Fruit fly (Drosophila melanogaster) whole organism, embryonic: ENCODE results near the gene Mbs.

Source experiments
- Awh ChIP-seq: fragments of 200-800 bp; sonication (Bioruptor generic); IDR thresholded peaks from 2 replicates; pipeline ENCODE4, ENCODE4 v1.3.6; 2022; ENCODE audit warnings: missing biosample characterization, missing genetic modification characterization
- BtbVII ChIP-seq: fragments of 200-800 bp; sonication (Bioruptor generic); optimal IDR thresholded peaks from 3 replicates; lab custom pipeline; 2017; ENCODE audit warnings: missing biosample characterization, mild to moderate bottlenecking, missing genetic modification characterization
- CG10147 ChIP-seq: fragments of 200-800 bp; sonication (Bioruptor generic); optimal IDR thresholded peaks from 2 replicates; lab custom pipeline; 2019; ENCODE audit warnings: missing biosample characterization, mild to moderate bottlenecking, missing genetic modification characterization, moderate library complexity
- CG10267 ChIP-seq: fragments of 200-800 bp; sonication (Bioruptor generic); optimal IDR thresholded peaks from 2 replicates; lab custom pipeline; 2018; ENCODE audit warnings: missing biosample characterization, mild to moderate bottlenecking, missing genetic modification characterization, moderate library complexity
- CG10431 ChIP-seq: fragments of 200-800 bp; sonication (Bioruptor generic); optimal IDR thresholded peaks from 3 replicates; lab custom pipeline; 2018; ENCODE audit warnings: missing biosample characterization, mild to moderate bottlenecking, missing genetic modification characterization
- CG10654 ChIP-seq: fragments of 200-800 bp; sonication (Bioruptor generic); optimal IDR thresholded peaks from 2 replicates; lab custom pipeline; 2016; ENCODE audit warnings: missing biosample characterization, missing genetic modification characterization
- CG10959 ChIP-seq: fragments of 200-800 bp; sonication (Bioruptor generic); IDR thresholded peaks from 2 replicates; pipeline ENCODE4 v1.3.6; 2022; ENCODE audit warnings: missing biosample characterization, missing genetic modification characterization
- CG17361 ChIP-seq: fragments of 200-800 bp; sonication (Bioruptor generic); IDR thresholded peaks from 3 replicates; pipeline ENCODE4 v1.3.6; 2022; ENCODE audit warnings: missing biosample characterization, missing genetic modification characterization
- CG2712 ChIP-seq: fragments of 200-800 bp; optimal IDR thresholded peaks from 3 replicates; lab custom pipeline; 2019; ENCODE audit warnings: missing biosample characterization, mild to moderate bottlenecking, missing genetic modification characterization, moderate library complexity
- CG3281 ChIP-seq: fragments of 200-800 bp; sonication (Bioruptor generic); optimal IDR thresholded peaks from 3 replicates; lab custom pipeline; 2017; ENCODE audit warnings: missing biosample characterization, mild to moderate bottlenecking, missing genetic modification characterization
- CG4424 ChIP-seq: fragments of 200-800 bp; sonication (Bioruptor generic); optimal IDR thresholded peaks from 3 replicates; lab custom pipeline; 2016; ENCODE audit warnings: missing biosample characterization, missing genetic modification characterization
- CG6175 ChIP-seq: fragments of 200-800 bp; sonication (Bioruptor generic); IDR thresholded peaks from 3 replicates; pipeline ENCODE4 v1.3.6; 2022; ENCODE audit warnings: missing biosample characterization, missing genetic modification characterization
- CG6254 ChIP-seq: fragments of 200-800 bp; sonication (Bioruptor generic); optimal IDR thresholded peaks from 3 replicates; lab custom pipeline; 2017; ENCODE audit warnings: mild to moderate bottlenecking, missing biosample characterization, missing genetic modification reagents, missing genetic modification characterization
- CG6272 ChIP-seq: fragments of 200-800 bp; sonication (Bioruptor generic); IDR thresholded peaks from 2 replicates; pipeline ENCODE4 v1.3.6; 2022; ENCODE audit warnings: missing biosample characterization, missing genetic modification characterization
- CG8359 ChIP-seq: fragments of 200-800 bp; sonication (Bioruptor generic); optimal IDR thresholded peaks from 2 replicates; lab custom pipeline; 2017; ENCODE audit warnings: missing biosample characterization, mild to moderate bottlenecking, missing genetic modification characterization, borderline replicate concordance
- D19B ChIP-seq: fragments of 200-800 bp; sonication (Bioruptor generic); optimal IDR thresholded peaks from 2 replicates; lab custom pipeline; 2017; ENCODE audit warnings: missing biosample characterization, mild to moderate bottlenecking, missing genetic modification characterization
- Dad ChIP-seq: fragments of 200-800 bp; sonication (Bioruptor generic); optimal IDR thresholded peaks from 3 replicates; lab custom pipeline; 2016; ENCODE audit warnings: missing biosample characterization, missing genetic modification characterization
- Dip3 ChIP-seq: fragments of 200-800 bp; sonication (Bioruptor generic); optimal IDR thresholded peaks from 3 replicates; lab custom pipeline; 2016; ENCODE audit warnings: missing biosample characterization, missing genetic modification characterization
- E2f2 ChIP-seq: fragments of 200-800 bp; sonication (Bioruptor generic); IDR thresholded peaks from 2 replicates; pipeline ENCODE4 v1.3.6; 2022; ENCODE audit warnings: missing biosample characterization, missing genetic modification characterization
- Ets65A ChIP-seq: fragments of 200-800 bp; sonication (Bioruptor generic); peaks from one replicate; lab custom pipeline; 2016; ENCODE audit warnings: missing biosample characterization, missing genetic modification characterization
- Fer2 ChIP-seq: fragments of 200-800 bp; sonication (Bioruptor generic); optimal IDR thresholded peaks from 2 replicates; lab custom pipeline; 2018; ENCODE audit warnings: missing biosample characterization, mild to moderate bottlenecking, missing genetic modification characterization, moderate library complexity
- Gug ChIP-seq: fragments of 200-800 bp; sonication (Bioruptor generic); IDR thresholded peaks from 4 replicates; pipeline ENCODE4 v1.3.6; 2022; ENCODE audit warnings: missing biosample characterization, missing genetic modification characterization
- H2.0 ChIP-seq: fragments of 200-800 bp; sonication (Bioruptor generic); IDR thresholded peaks from 2 replicates; pipeline ENCODE4 v1.3.6; 2022; ENCODE audit warnings: missing biosample characterization, missing genetic modification characterization
- Hr78 ChIP-seq, 2 experiments: fragments of 200-800 bp in 1 of 2; fragments of >200 bp in 1 of 2; sonication (Bioruptor generic) in 1 of 2; optimal IDR thresholded peaks; 2 replicates each; lab custom pipeline; 2017 to 2019; ENCODE audit warnings: missing biosample characterization in 2 of 2, missing genetic modification characterization in 2 of 2, mild to moderate bottlenecking in 1 of 2, moderate library complexity in 1 of 2
- MESR4 ChIP-seq: fragments of 200-800 bp; sonication (Bioruptor generic); optimal IDR thresholded peaks from 2 replicates; lab custom pipeline; 2018; ENCODE audit warnings: missing biosample characterization, mild to moderate bottlenecking, missing genetic modification characterization, moderate library complexity
- Nf-YA ChIP-seq: fragments of 200-800 bp; sonication (Bioruptor generic); IDR thresholded peaks from 2 replicates; pipeline ENCODE4 v1.3.6; 2022; ENCODE audit warnings: missing biosample characterization, missing genetic modification characterization
- Pdp1 ChIP-seq, 2 experiments: fragments of 200-800 bp; sonication (Bioruptor generic); optimal IDR thresholded peaks; 3 replicates each; lab custom pipeline; 2016; ENCODE audit warnings: missing biosample characterization in 2 of 2, missing genetic modification characterization in 2 of 2, mild to moderate bottlenecking in 1 of 2, moderate library complexity in 1 of 2
- Six4 ChIP-seq: fragments of 200-800 bp; sonication (Bioruptor generic); optimal IDR thresholded peaks from 2 replicates; lab custom pipeline; 2016; ENCODE audit warnings: missing biosample characterization, missing genetic modification characterization
- croc ChIP-seq: fragments of 200-800 bp; sonication (Bioruptor generic); conservative IDR thresholded peaks from 3 replicates; pipeline ENCODE4 v1.3.6; 2022; ENCODE audit warnings: missing biosample characterization, missing genetic modification characterization
- dimm ChIP-seq: fragments of 200-800 bp; sonication (Bioruptor generic); IDR thresholded peaks from 2 replicates; pipeline ENCODE4 v1.3.6; 2022; ENCODE audit warnings: missing biosample characterization, missing genetic modification characterization
- disco-r ChIP-seq: fragments of 200-800 bp; sonication (Bioruptor generic); optimal IDR thresholded peaks from 2 replicates; lab custom pipeline; 2016; ENCODE audit warnings: missing biosample characterization, missing genetic modification characterization
- emc ChIP-seq: fragments of 200-800 bp; sonication (Bioruptor generic); optimal IDR thresholded peaks from 2 replicates; lab custom pipeline; 2016; ENCODE audit warnings: missing biosample characterization, missing genetic modification characterization
- gem ChIP-seq: fragments of 200-800 bp; sonication (Bioruptor generic); optimal IDR thresholded peaks from 2 replicates; lab custom pipeline; 2019; ENCODE audit warnings: missing biosample characterization, mild to moderate bottlenecking, missing genetic modification characterization, moderate library complexity
- gsb-n ChIP-seq: fragments of 200-800 bp; sonication (Bioruptor generic); optimal IDR thresholded peaks from 3 replicates; lab custom pipeline; 2018; ENCODE audit warnings: missing biosample characterization, mild to moderate bottlenecking, missing genetic modification characterization
- kni ChIP-seq: fragments of 200-800 bp; sonication (Bioruptor generic); optimal IDR thresholded peaks from 3 replicates; lab custom pipeline; 2017; ENCODE audit warnings: mild to moderate bottlenecking, missing biosample characterization, missing genetic modification reagents, missing genetic modification characterization
- maf-S ChIP-seq: fragments of 200-800 bp; sonication (Bioruptor generic); optimal IDR thresholded peaks from 2 replicates; lab custom pipeline; 2016; ENCODE audit warnings: missing biosample characterization, missing genetic modification characterization
- mld ChIP-seq: fragments of 200-800 bp; sonication (Bioruptor generic); IDR thresholded peaks from 3 replicates; pipeline ENCODE4 v1.3.6; 2022; ENCODE audit warnings: missing biosample characterization, missing genetic modification characterization; ENCODE audit not compliant: partially characterized antibody
- nau ChIP-seq: fragments of 200-800 bp; sonication (Bioruptor generic); optimal IDR thresholded peaks from 3 replicates; lab custom pipeline; 2017; ENCODE audit warnings: missing biosample characterization, mild to moderate bottlenecking, missing genetic modification characterization, missing genetic modification reagents
- oc ChIP-seq: fragments of 200-800 bp; sonication (Bioruptor generic); optimal IDR thresholded peaks from 2 replicates; lab custom pipeline; 2018; ENCODE audit warnings: missing biosample characterization, mild to moderate bottlenecking, missing genetic modification characterization, moderate library complexity
- org-1 ChIP-seq: fragments of 200-800 bp; sonication (Bioruptor generic); optimal IDR thresholded peaks from 2 replicates; lab custom pipeline; 2017; ENCODE audit warnings: missing biosample characterization, missing genetic modification characterization
- pb ChIP-seq: fragments of 200-800 bp; sonication (Bioruptor generic); optimal IDR thresholded peaks from 3 replicates; lab custom pipeline; 2016; ENCODE audit warnings: missing biosample characterization, missing genetic modification characterization
- pfk ChIP-seq: fragments of 200-800 bp; sonication (Bioruptor generic); optimal IDR thresholded peaks from 2 replicates; lab custom pipeline; 2018; ENCODE audit warnings: missing biosample characterization, mild to moderate bottlenecking, missing genetic modification characterization, moderate library complexity
- pum ChIP-seq: fragments of 200-800 bp; sonication (Bioruptor generic); optimal IDR thresholded peaks from 2 replicates; lab custom pipeline; 2016; ENCODE audit warnings: missing biosample characterization, missing genetic modification characterization
- row ChIP-seq: fragments of 200-800 bp; sonication (Bioruptor generic); IDR thresholded peaks from 3 replicates; pipeline ENCODE4 v1.3.6; 2022; ENCODE audit warnings: missing biosample characterization, missing genetic modification characterization
- run ChIP-seq: fragments of 200-800 bp; sonication (Bioruptor generic); optimal IDR thresholded peaks from 3 replicates; lab custom pipeline; 2018; ENCODE audit warnings: missing biosample characterization, mild to moderate bottlenecking, missing genetic modification characterization
- sd ChIP-seq: fragments of 200-800 bp; sonication (Bioruptor generic); optimal IDR thresholded peaks from 3 replicates; lab custom pipeline; 2018; ENCODE audit warnings: missing biosample characterization, mild to moderate bottlenecking, missing genetic modification characterization, moderate library complexity
- slp2 ChIP-seq: fragments of 200-800 bp; sonication (Bioruptor generic); optimal IDR thresholded peaks from 2 replicates; lab custom pipeline; 2016; ENCODE audit warnings: missing biosample characterization, missing genetic modification characterization
- stwl ChIP-seq: fragments of 200-800 bp; sonication (Bioruptor generic); optimal IDR thresholded peaks from 3 replicates; lab custom pipeline; 2018; ENCODE audit warnings: missing biosample characterization, mild to moderate bottlenecking, missing genetic modification characterization, moderate library complexity
- yki ChIP-seq: fragments of >200 bp; optimal IDR thresholded peaks from 3 replicates; lab custom pipeline; 2018

The Mbs gene

DNA sequence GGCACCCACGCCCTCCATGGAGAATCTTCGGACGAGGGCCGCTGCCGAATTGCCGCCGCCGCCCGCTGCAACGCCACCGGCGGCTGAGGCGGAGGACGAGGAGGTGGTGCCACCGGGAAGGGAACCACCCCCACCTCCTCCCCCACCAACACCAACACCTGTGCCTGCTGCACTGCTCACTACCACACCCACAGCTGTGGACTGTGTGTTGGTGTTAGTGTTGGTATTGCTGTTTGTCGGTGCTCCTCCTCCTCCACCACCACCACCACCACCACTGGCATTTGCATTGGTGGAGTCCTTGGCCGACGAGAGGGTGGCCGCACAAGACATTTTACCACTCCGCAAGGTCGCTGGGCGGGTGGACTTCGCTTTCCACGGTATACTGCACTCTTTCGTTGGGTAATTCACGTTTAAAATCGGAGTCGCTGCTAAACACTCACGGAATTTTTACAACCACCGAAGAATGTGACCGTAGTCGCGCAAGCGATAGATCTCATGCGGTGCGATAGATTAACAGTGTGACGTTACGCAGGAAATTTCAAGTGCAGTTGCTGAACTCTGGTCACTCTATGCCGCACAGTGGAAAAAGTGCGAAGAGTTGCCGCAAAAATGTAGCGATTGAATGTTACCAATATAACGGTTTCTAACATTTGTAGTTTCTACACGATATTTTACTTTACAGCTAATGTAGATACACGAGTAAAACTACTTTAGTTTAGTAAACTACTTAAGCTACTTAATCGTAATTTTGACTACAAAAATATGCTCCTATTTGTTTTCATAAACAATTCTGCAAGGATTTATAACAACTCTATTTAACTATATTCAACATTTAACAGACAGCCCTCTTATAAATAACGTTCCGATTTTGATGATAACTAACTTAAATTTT is 40.2 kb upstream of the Mbs start, which contains the start of gene mib1 (continued):
- TF ChIP-seq Fer2 (tag; lab: Kevin White, UChicago), result no peak
- TF ChIP-seq Dad (GFP tag; lab: Kevin White, UChicago), result peak; percentile 42
- TF ChIP-seq nau (GFP tag; lab: Kevin White, UChicago), result no peak
- TF ChIP-seq pum (GFP tag; lab: Kevin White, UChicago), result no peak
- TF ChIP-seq Nf-YA, result no peak; the same call in 1 of the 2 replicates
- peak; percentile 99 for TF ChIP-seq sd (tag; lab: Kevin White, UChicago)
- TF ChIP-seq emc (GFP tag; lab: Kevin White, UChicago), result peak; percentile 26
- peak; percentile 79 for TF ChIP-seq CG10267 (tag; lab: Kevin White, UChicago)
- TF ChIP-seq CG3281 (GFP tag; lab: Kevin White, UChicago), result no peak
- TF ChIP-seq CG6272 (GFP tag; lab: Robert Waterston, UW), result no peak
- TF ChIP-seq Six4 (GFP tag; lab: Kevin White, UChicago), result no peak
- TF ChIP-seq BtbVII (GFP tag; lab: Kevin White, UChicago), result no peak
- TF ChIP-seq CG2712, result peak; percentile 59
- TF ChIP-seq D19B (GFP tag; lab: Kevin White, UChicago), result no peak
- no peak for TF ChIP-seq run (tag; lab: Kevin White, UChicago)
- TF ChIP-seq Dip3 (GFP tag; lab: Kevin White, UChicago), result no peak
- TF ChIP-seq croc, result no peak
- TF ChIP-seq Awh (GFP tag; lab: Robert Waterston, UW), result 0 out of 2 replicates have a peak, but pooled peaks have one; percentile 6
- peak; percentile 40 for TF ChIP-seq kni
- TF ChIP-seq Ets65A (GFP tag; lab: Kevin White, UChicago), result peak; percentile 76
- TF ChIP-seq org-1 (GFP tag; lab: Kevin White, UChicago), result no peak
- TF ChIP-seq gem (tag; lab: Kevin White, UChicago), result peak; percentile 24
- TF ChIP-seq Hr78 (GFP tag; optimal IDR thresholded peaks at IDR 0.05; lab: Kevin White, UChicago), result no peak
- TF ChIP-seq E2f2 (GFP tag; lab: Robert Waterston, UW), result peak; percentile 23; the same call in 1 of the 2 replicates
- peak; percentile 99 for TF ChIP-seq stwl (tag; lab: Kevin White, UChicago)
- no peak for TF ChIP-seq yki
- TF ChIP-seq CG4424 (GFP tag; lab: Kevin White, UChicago), result no peak
- TF ChIP-seq Pdp1 (GFP tag; optimal IDR thresholded peaks at IDR 0.05; lab: Kevin White, UChicago), result peak in 1 of 2 experiments; percentile 76
- TF ChIP-seq CG17361 (GFP tag; lab: Robert Waterston, UW), result peak; percentile 49; the same call in 2 of the 3 replicates
- TF ChIP-seq MESR4 (GFP tag; lab: Kevin White, UChicago), result peak; percentile 99
- peak; percentile 55 for TF ChIP-seq gsb-n (tag; lab: Kevin White, UChicago)
- TF ChIP-seq CG10431 (GFP tag; lab: Kevin White, UChicago), result no peak
- no peak for TF ChIP-seq maf-S (GFP tag; lab: Kevin White, UChicago)
- TF ChIP-seq CG10654, result no peak
- TF ChIP-seq CG6254 (GFP tag; lab: Kevin White, UChicago), result no peak
- TF ChIP-seq dimm (GFP tag; lab: Robert Waterston, UW), result no peak
- TF ChIP-seq H2.0 (GFP tag; lab: Robert Waterston, UW), result no peak
- TF ChIP-seq slp2 (GFP tag; lab: Kevin White, UChicago), result no peak
- TF ChIP-seq Gug (GFP tag; lab: Robert Waterston, UW), result peak; percentile 35; the same call in 2 of the 4 replicates
- no peak for TF ChIP-seq CG6175 (GFP tag; lab: Robert Waterston, UW)
- TF ChIP-seq row (GFP tag; lab: Robert Waterston, UW), result peak; percentile 90
- peak; percentile 67 for TF ChIP-seq oc
- TF ChIP-seq CG10959 (GFP tag; lab: Robert Waterston, UW), result no peak
- no peak for TF ChIP-seq pb (GFP tag; lab: Kevin White, UChicago)
- TF ChIP-seq CG10147 (GFP tag; lab: Kevin White, UChicago), result peak; percentile 51
- no peak for TF ChIP-seq pfk (GFP tag; lab: Kevin White, UChicago)
- TF ChIP-seq CG8359 (GFP tag; lab: Kevin White, UChicago), result no peak
- TF ChIP-seq disco-r (GFP tag; lab: Kevin White, UChicago), result peak; percentile 12
- peak; percentile 80; the same call in 2 of the 3 replicates for TF ChIP-seq mld (GFP tag; lab: Robert Waterston, UW)
